Worm (Caenorhabditis elegans) whole organism, L1 larva: ENCODE results near the gene C34C12.9.
A peak's percentile ranks its signal among the peaks of the same experiment; 100 is the strongest.

ENCODE experiments used
- F16B12.6 ChIP-seq: fragments of 150-350 bp; optimal IDR thresholded peaks from 2 replicates; lab custom pipeline; 2014; ENCODE audit warnings: missing biosample characterization, missing genetic modification characterization
- Y116A8C.19 ChIP-seq: sonication (generic microtip); optimal IDR thresholded peaks from 2 replicates; lab custom pipeline; 2016; ENCODE audit warnings: missing compliant biosample characterization, missing genetic modification characterization, borderline replicate concordance
- aha-1 ChIP-seq: fragments of 150-350 bp; optimal IDR thresholded peaks from 2 replicates; lab custom pipeline; 2014; ENCODE audit warnings: missing biosample characterization, missing genetic modification characterization
- aly-2 ChIP-seq: fragments of 150-350 bp; optimal IDR thresholded peaks from 2 replicates; lab custom pipeline; 2014; ENCODE audit warnings: missing biosample characterization, missing genetic modification characterization
- ceh-63 ChIP-seq: fragments of 200-800 bp; sonication (Bioruptor generic); optimal IDR thresholded peaks from 2 replicates; lab custom pipeline; 2018; ENCODE audit warnings: mild to moderate bottlenecking, missing genetic modification characterization, missing compliant biosample characterization
- ceh-82 ChIP-seq, 3 experiments: fragments of 150-350 bp in 1 of 3; sonication (generic microtip) in 2 of 3; optimal IDR thresholded peaks; 2 replicates each; lab custom pipeline; 2014 to 2017; ENCODE audit warnings: missing biosample characterization in 3 of 3, missing genetic modification characterization in 3 of 3
- ceh-90 ChIP-seq: sonication (generic microtip); optimal IDR thresholded peaks from 2 replicates; lab custom pipeline; 2016; ENCODE audit warnings: missing genetic modification characterization, missing compliant biosample characterization
- efl-1 ChIP-seq, 4 experiments: fragments of 150-350 bp; optimal IDR thresholded peaks in 3 of 4; peaks in 1 of 4; 1 replicate in 1 of 4; 2 replicates in 3 of 4; lab custom pipeline; 2014; ENCODE audit warnings: missing biosample characterization in 2 of 4, missing genetic modification characterization in 2 of 4, missing genetic modification reagents in 2 of 4
- egl-13 ChIP-seq: sonication (generic microtip); optimal IDR thresholded peaks from 2 replicates; lab custom pipeline; 2016; ENCODE audit warnings: missing genotype, missing genetic modification reagents, missing genetic modification characterization, missing compliant biosample characterization
- egl-27 ChIP-seq, 2 experiments: fragments of 150-350 bp in 1 of 2; sonication (generic microtip); optimal IDR thresholded peaks; 3 replicates each; lab custom pipeline; 2017 to 2018; ENCODE audit warnings: missing biosample characterization in 2 of 2, missing genetic modification characterization in 2 of 2, missing genetic modification reagents in 2 of 2
- fkh-10 ChIP-seq: sonication (generic microtip); optimal IDR thresholded peaks from 2 replicates; lab custom pipeline; 2017; ENCODE audit warnings: missing biosample characterization, missing genetic modification reagents, missing genetic modification characterization
- fkh-8 ChIP-seq: sonication (generic microtip); optimal IDR thresholded peaks from 2 replicates; lab custom pipeline; 2016; ENCODE audit warnings: mild to moderate bottlenecking, missing genetic modification characterization, missing compliant biosample characterization
- fos-1 ChIP-seq: fragments of 150-350 bp; optimal IDR thresholded peaks from 2 replicates; lab custom pipeline; 2014; ENCODE audit warnings: missing biosample characterization, missing genetic modification characterization
- irx-1 ChIP-seq: sonication (generic microtip); optimal IDR thresholded peaks from 2 replicates; lab custom pipeline; 2016; ENCODE audit warnings: missing genetic modification characterization, missing compliant biosample characterization
- isw-1 ChIP-seq: fragments of 200-800 bp; sonication (Bioruptor generic); IDR thresholded peaks from 2 replicates; pipeline ENCODE4 v1.3.6; 2022; ENCODE audit warnings: missing genetic modification characterization, missing compliant biosample characterization
- lin-13 ChIP-seq: fragments of 150-350 bp; optimal IDR thresholded peaks from 2 replicates; lab custom pipeline; 2014; ENCODE audit warnings: missing biosample characterization, missing genetic modification reagents, missing genetic modification characterization
- lin-15B ChIP-seq: fragments of 150-350 bp; sonication (generic microtip); optimal IDR thresholded peaks from 3 replicates; lab custom pipeline; 2014; ENCODE audit warnings: missing biosample characterization, missing genetic modification characterization
- lsy-2 ChIP-seq, 2 experiments: fragments of 150-350 bp; optimal IDR thresholded peaks; 2 replicates each; lab custom pipeline; 2014; ENCODE audit warnings: missing biosample characterization in 2 of 2, missing genetic modification characterization in 2 of 2
- mab-9 ChIP-seq: fragments of 200-800 bp; sonication (Bioruptor generic); IDR thresholded peaks from 2 replicates; pipeline ENCODE4 v1.3.6; 2022; ENCODE audit warnings: missing genetic modification reagents, missing genetic modification characterization, missing compliant biosample characterization
- nhr-11 ChIP-seq: fragments of 150-350 bp; optimal IDR thresholded peaks from 2 replicates; lab custom pipeline; 2014; ENCODE audit warnings: missing biosample characterization, missing genetic modification characterization
- nhr-19 ChIP-seq: fragments of 200-800 bp; sonication (Bioruptor generic); conservative IDR thresholded peaks from 2 replicates; pipeline ENCODE4 v1.3.6; 2022; ENCODE audit warnings: missing genetic modification characterization, missing compliant biosample characterization
- nhr-47 ChIP-seq: sonication (generic microtip); optimal IDR thresholded peaks from 2 replicates; lab custom pipeline; 2016; ENCODE audit warnings: mild to moderate bottlenecking, missing genetic modification characterization, moderate library complexity, missing compliant biosample characterization
- nhr-71 ChIP-seq: sonication (generic microtip); optimal IDR thresholded peaks from 2 replicates; lab custom pipeline; 2016; ENCODE audit warnings: mild to moderate bottlenecking, missing genetic modification characterization, moderate library complexity, missing compliant biosample characterization
- nhr-77 ChIP-seq: fragments of 150-350 bp; optimal IDR thresholded peaks from 2 replicates; lab custom pipeline; 2014; ENCODE audit warnings: missing biosample characterization, missing genetic modification characterization
- nhr-90 ChIP-seq: sonication (generic microtip); optimal IDR thresholded peaks from 2 replicates; lab custom pipeline; 2016; ENCODE audit warnings: mild to moderate bottlenecking, missing genetic modification characterization, missing compliant biosample characterization; ENCODE audit not compliant: poor library complexity
- pax-3 ChIP-seq: fragments of 200-800 bp; sonication (Bioruptor generic); optimal IDR thresholded peaks from 2 replicates; lab custom pipeline; 2018; ENCODE audit warnings: mild to moderate bottlenecking, missing genetic modification characterization, moderate library complexity, missing compliant biosample characterization
- rnt-1 ChIP-seq: sonication (generic microtip); optimal IDR thresholded peaks from 2 replicates; lab custom pipeline; 2016; ENCODE audit warnings: mild to moderate bottlenecking, missing genetic modification characterization, moderate library complexity, missing compliant biosample characterization
- skn-1 ChIP-seq: fragments of 150-350 bp; optimal IDR thresholded peaks from 2 replicates; lab custom pipeline; 2014; ENCODE audit warnings: missing biosample characterization, missing genetic modification characterization
- snu-23 ChIP-seq: sonication (generic microtip); optimal IDR thresholded peaks from 2 replicates; lab custom pipeline; 2016; ENCODE audit warnings: missing genetic modification characterization, missing compliant biosample characterization
- sptf-1 ChIP-seq: fragments of 150-350 bp; optimal IDR thresholded peaks from 2 replicates; lab custom pipeline; 2014; ENCODE audit warnings: missing biosample characterization, missing genetic modification characterization
- sup-37 ChIP-seq: fragments of 200-800 bp; sonication (Bioruptor generic); optimal IDR thresholded peaks from 2 replicates; lab custom pipeline; 2018; ENCODE audit warnings: mild to moderate bottlenecking, missing genetic modification characterization, missing compliant biosample characterization
- swsn-7 ChIP-seq: sonication (generic microtip); optimal IDR thresholded peaks from 2 replicates; lab custom pipeline; 2016; ENCODE audit warnings: missing genetic modification characterization, missing compliant biosample characterization
- tbx-2 ChIP-seq: sonication (generic microtip); optimal IDR thresholded peaks from 2 replicates; lab custom pipeline; 2016; ENCODE audit warnings: missing genetic modification characterization, missing compliant biosample characterization
- unc-86 ChIP-seq: sonication (generic microtip); optimal IDR thresholded peaks from 2 replicates; lab custom pipeline; 2016; ENCODE audit warnings: missing genetic modification characterization, missing compliant biosample characterization
- unc-98 ChIP-seq: fragments of 200-800 bp; sonication (Bioruptor generic); IDR thresholded peaks from 2 replicates; pipeline ENCODE4 v1.3.6; 2022; ENCODE audit warnings: missing genetic modification characterization, missing compliant biosample characterization
- vab-15 ChIP-seq: sonication (generic microtip); optimal IDR thresholded peaks from 2 replicates; lab custom pipeline; 2017; ENCODE audit warnings: missing genotype, mild to moderate bottlenecking, missing genetic modification characterization, missing compliant biosample characterization
- xbp-1 ChIP-seq: sonication (generic microtip); optimal IDR thresholded peaks from 2 replicates; lab custom pipeline; 2016; ENCODE audit warnings: missing genetic modification characterization, missing compliant biosample characterization
- ztf-11 ChIP-seq, 2 experiments: sonication (generic microtip); optimal IDR thresholded peaks; 2 replicates each; lab custom pipeline; 2016 to 2017; ENCODE audit warnings: missing genetic modification characterization in 2 of 2, missing biosample characterization in 1 of 2, missing compliant biosample characterization in 1 of 2

The C34C12.9 gene

DNA sequence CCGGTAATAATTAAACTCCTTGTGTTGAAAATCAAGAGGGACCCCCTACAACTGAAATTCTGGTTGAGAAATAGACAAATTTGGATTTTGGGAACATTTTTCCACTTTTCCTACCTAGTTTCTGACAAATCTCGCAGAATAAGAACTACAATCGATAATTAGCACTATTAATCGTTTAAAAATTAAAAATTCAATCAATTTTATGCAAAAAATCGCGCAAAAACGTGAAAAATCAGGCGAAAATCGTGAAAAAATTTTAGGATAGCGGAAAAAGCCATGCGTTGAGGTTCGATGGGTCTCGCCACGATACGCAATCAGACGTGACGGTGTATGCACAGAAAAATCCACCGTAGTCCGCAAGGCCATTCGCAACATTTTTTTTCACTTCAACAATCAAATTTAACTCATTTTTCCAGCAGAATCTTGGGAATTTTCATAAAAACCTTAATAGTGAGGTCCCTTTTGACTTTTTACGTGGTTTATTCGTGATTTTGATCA lies 29.8 kb upstream of the C34C12.9 start, which contains the start of gene lias-1 (continued):
- TF ChIP-seq ceh-90 = no peak
- peak; percentile 71 for TF ChIP-seq nhr-77 (tag; lab: Kevin White, UChicago)
- TF ChIP-seq nhr-19 = peak; percentile 77
- TF ChIP-seq lin-13 (GFP tag; lab: Kevin White, UChicago) = peak; percentile 81
- peak; percentile 99 for TF ChIP-seq F16B12.6
- TF ChIP-seq sup-37 (GFP tag; lab: Kevin White, UChicago) = no peak
- TF ChIP-seq mab-9 (GFP tag; lab: Robert Waterston, UW) = no peak
- peak; percentile 81 for TF ChIP-seq lin-15B
- peak; percentile 70 for TF ChIP-seq fos-1 (tag; lab: Kevin White, UChicago)
- peak; percentile 66 for TF ChIP-seq aly-2
- TF ChIP-seq unc-86 = peak; percentile 43
- peak; percentile 43 for TF ChIP-seq egl-13 (tag; lab: Kevin White, UChicago)
- TF ChIP-seq snu-23 (GFP tag; lab: Kevin White, UChicago) = peak; percentile 90
- peak; percentile 81 for TF ChIP-seq xbp-1

DNA sequence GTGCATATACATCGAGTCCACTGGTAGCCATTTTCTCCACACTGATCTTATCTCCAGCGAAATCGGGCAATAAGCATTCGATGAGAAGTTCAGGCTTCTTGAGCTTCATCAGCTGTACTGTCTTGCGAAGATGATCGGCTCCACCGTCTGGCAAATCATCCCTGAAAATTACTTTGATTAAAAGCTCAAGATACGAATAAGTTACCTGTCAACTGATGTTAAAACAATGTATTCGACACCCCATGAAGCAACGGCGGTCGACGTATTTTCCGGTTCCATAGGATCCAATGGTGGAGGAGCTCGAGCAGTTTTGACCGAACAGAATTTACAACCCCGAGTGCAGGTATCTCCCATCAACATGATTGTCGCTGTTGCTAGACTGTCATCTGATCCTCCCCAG lies 28.9 kb upstream of the C34C12.9 start:
- no peak for TF ChIP-seq sptf-1 (tag; lab: Kevin White, UChicago)
- TF ChIP-seq efl-1 (optimal IDR thresholded peaks at IDR 0.05; lab: Kevin White, UChicago) = no peak
- TF ChIP-seq efl-1 (GFP tag; optimal IDR thresholded peaks at IDR 0.05 in 1 of 2; lab: Kevin White, UChicago) = peak in 1 of 2 experiments; percentile 75

ce11 chrIII:3503286-3503685 lies 28.0 kb upstream of the C34C12.9 start, which contains the start of gene rpl-16:
TSS of gene rpl-16 (minus strand) at chrIII:3503604.
- TF ChIP-seq skn-1 (tag; lab: Kevin White, UChicago) (no peak), aly-2 (no peak), swsn-7 (tag; lab: Kevin White, UChicago) (no peak), fkh-8 (tag; lab: Kevin White, UChicago) (no peak), nhr-11 (tag; lab: Kevin White, UChicago) (no peak), egl-27 (tag; optimal IDR thresholded peaks at IDR 0.05; lab: Kevin White, UChicago) (no peak)

DNA sequence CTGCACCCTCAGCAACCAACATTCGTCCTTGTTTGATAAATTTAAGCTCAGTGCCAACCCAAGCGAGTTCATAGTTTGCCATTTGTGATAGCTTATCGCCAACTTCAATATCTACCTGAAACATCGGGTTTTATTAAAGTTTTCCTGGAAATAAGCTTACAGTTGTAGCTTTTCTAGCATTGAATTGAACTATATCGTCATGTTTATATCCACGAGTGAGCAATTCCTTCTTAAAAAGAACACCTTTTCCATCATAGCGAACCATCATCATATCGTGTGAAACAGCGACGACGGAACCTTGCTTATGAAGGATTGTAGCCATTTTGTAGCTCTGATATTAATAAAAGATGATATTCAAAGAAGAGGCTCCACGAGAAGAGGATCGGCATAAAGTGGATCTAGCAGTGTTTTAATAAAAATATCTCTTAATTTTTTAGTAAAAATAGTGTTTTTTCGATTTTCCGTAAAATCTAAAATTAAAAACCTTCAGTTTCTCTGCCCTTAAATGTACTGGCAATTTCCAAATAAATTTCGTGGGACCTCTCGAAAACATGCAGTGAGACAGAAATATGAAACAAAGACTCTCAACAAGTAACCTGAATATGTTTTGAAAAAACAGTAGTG lies 27.0 kb upstream of the C34C12.9 start, which contains the start of gene M01F1.8:
M01F1.8 (minus strand) TSS at position 335 of the 624 bp plus-strand sequence.
- TF ChIP-seq efl-1 (optimal IDR thresholded peaks at IDR 0.05; lab: Kevin White, UChicago) (no peak), efl-1 (GFP tag; optimal IDR thresholded peaks at IDR 0.05 in 1 of 2; lab: Kevin White, UChicago) (peak in 1 of 2 experiments; percentile 3), isw-1 (GFP tag; lab: Robert Waterston, UW) (no peak), lsy-2 (tag; optimal IDR thresholded peaks at IDR 0.05; lab: Kevin White, UChicago) (peak in 1 of 2 experiments; percentile 38)

DNA sequence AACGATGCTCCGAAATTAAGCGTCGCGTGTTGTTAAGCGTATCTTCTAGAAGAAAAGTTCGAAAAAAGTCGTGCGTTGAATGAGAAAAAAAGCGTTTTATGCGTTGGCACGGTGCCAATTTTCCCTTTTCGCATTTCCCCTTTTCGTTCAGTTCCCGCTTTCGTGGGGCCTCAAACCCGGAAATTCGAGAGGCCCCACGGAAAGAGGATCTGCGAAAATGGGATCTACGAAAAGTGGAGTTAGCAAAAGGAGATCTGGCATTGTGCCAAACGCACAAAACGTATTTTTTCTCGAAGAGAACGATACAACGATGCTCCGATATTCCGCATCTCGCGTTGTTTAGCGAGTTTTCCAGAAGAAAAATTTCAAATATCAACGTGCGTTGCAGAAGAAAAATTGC lies 24.5 kb upstream of the C34C12.9 start:
- TF ChIP-seq ceh-63 (GFP tag; lab: Kevin White, UChicago) = peak; percentile 20
- peak; percentile 31 for TF ChIP-seq isw-1 (GFP tag; lab: Robert Waterston, UW)
- TF ChIP-seq nhr-47 (tag; lab: Kevin White, UChicago) = peak; percentile 52
- peak; percentile 42 for TF ChIP-seq tbx-2 (tag; lab: Kevin White, UChicago)
- peak; percentile 45 for TF ChIP-seq nhr-90 (tag; lab: Kevin White, UChicago)
- TF ChIP-seq ceh-82 (tag; optimal IDR thresholded peaks at IDR 0.05; lab: Kevin White, UChicago) = peak in 2 of 3 experiments; percentile 5 to 18
- TF ChIP-seq vab-15 (tag; lab: Kevin White, UChicago) = peak; percentile 65
- peak; percentile 60 for TF ChIP-seq rnt-1
- TF ChIP-seq irx-1 = no peak
- no peak for TF ChIP-seq Y116A8C.19 (tag; lab: Kevin White, UChicago)
- peak; percentile 31 for TF ChIP-seq unc-86
- TF ChIP-seq aha-1 (tag; lab: Kevin White, UChicago) = no peak
- peak; percentile 33 for TF ChIP-seq nhr-71 (tag; lab: Kevin White, UChicago)
- TF ChIP-seq ztf-11 (tag; optimal IDR thresholded peaks at IDR 0.05; lab: Kevin White, UChicago) = peak in 1 of 2 experiments; percentile 54
- peak; percentile 78 for TF ChIP-seq unc-98
- no peak for TF ChIP-seq fkh-10 (GFP tag; lab: Kevin White, UChicago)
- TF ChIP-seq swsn-7 (tag; lab: Kevin White, UChicago) = peak; percentile 3
- TF ChIP-seq pax-3 (tag; lab: Kevin White, UChicago) = peak; percentile 39
- TF ChIP-seq nhr-19 = peak; percentile 40; the same call in 1 of the 2 replicates
- no peak for TF ChIP-seq fos-1 (tag; lab: Kevin White, UChicago)
- TF ChIP-seq fkh-8 (tag; lab: Kevin White, UChicago) = peak; percentile 23
- peak in 1 of 2 experiments; percentile 18 for TF ChIP-seq lsy-2 (tag; optimal IDR thresholded peaks at IDR 0.05; lab: Kevin White, UChicago)
- TF ChIP-seq efl-1 (optimal IDR thresholded peaks at IDR 0.05; lab: Kevin White, UChicago) = peak; percentile 22 to 80
- peak; percentile 1 to 39 for TF ChIP-seq efl-1 (GFP tag; optimal IDR thresholded peaks at IDR 0.05 in 1 of 2; lab: Kevin White, UChicago)
